Fruit fly (Drosophila melanogaster): Measurements from ENCODE around the gene Sfp36F.

The Sfp36F gene

dm6 chr2L:18327592-18328078 is 35.3 kb downstream of the Sfp36F start (continued):
- TF ChIP-seq Dfd (GFP tag; optimal IDR thresholded peaks at IDR 0.05) = no peak

dm6 chr2L:18328737-18329136 is 36.4 kb downstream of the Sfp36F start:
- TF ChIP-seq ey (GFP tag; optimal IDR thresholded peaks at IDR 0.05) (peak; percentile 13), fru (GFP tag; optimal IDR thresholded peaks at IDR 0.05) (peak; percentile 30), dl (GFP tag; optimal IDR thresholded peaks at IDR 0.05; ENCODE audit: insufficient read depth in 1 of 2, partially characterized antibody in 2 of 2) (no peak), woc (GFP tag; optimal IDR thresholded peaks at IDR 0.05) (no peak), sv (GFP tag; optimal IDR thresholded peaks at IDR 0.05) (no peak), GATAd (GFP tag; optimal IDR thresholded peaks at IDR 0.05) (no peak), br (GFP tag; optimal IDR thresholded peaks at IDR 0.05) (peak; percentile 2), foxo (GFP tag; optimal IDR thresholded peaks at IDR 0.05) (peak in 1 of 2 experiments; percentile 35), N (GFP tag; optimal IDR thresholded peaks at IDR 0.05) (no peak), rgr (GFP tag; optimal IDR thresholded peaks at IDR 0.05) (peak; percentile 11)

- no peak for TF ChIP-seq fru (GFP tag; optimal IDR thresholded peaks at IDR 0.05)
- no peak for TF ChIP-seq sage (GFP tag; optimal IDR thresholded peaks at IDR 0.05)
- no peak for TF ChIP-seq N (GFP tag; optimal IDR thresholded peaks at IDR 0.05)
- TF ChIP-seq Sp1 (GFP tag; optimal IDR thresholded peaks at IDR 0.05) = no peak
- TF ChIP-seq Dif (GFP tag; optimal IDR thresholded peaks at IDR 0.05; ENCODE audit: partially characterized antibody) = no peak
- TF ChIP-seq brk (GFP tag; optimal IDR thresholded peaks at IDR 0.05) = no peak
- TF ChIP-seq CG32264 (GFP tag; optimal IDR thresholded peaks at IDR 0.05) = no peak
- no peak for TF ChIP-seq HLH106 (tag; optimal IDR thresholded peaks at IDR 0.05)
These were observed 39.3 kb downstream of the Sfp36F start for dm6 chr2L:18331612-18332011.

dm6 chr2L:18333831-18334437 is 41.6 kb downstream of the Sfp36F start:
- TF ChIP-seq brk (GFP tag; optimal IDR thresholded peaks at IDR 0.05) = no peak

- TF ChIP-seq sv (GFP tag; optimal IDR thresholded peaks at IDR 0.05) (no peak), jim (GFP tag; optimal IDR thresholded peaks at IDR 0.05) (no peak), dl (GFP tag; optimal IDR thresholded peaks at IDR 0.05; ENCODE audit: insufficient read depth in 1 of 2, partially characterized antibody in 2 of 2) (no peak), tai (GFP tag; optimal IDR thresholded peaks at IDR 0.05) (no peak), psq (GFP tag; optimal IDR thresholded peaks at IDR 0.05) (no peak), Jra (GFP tag; optimal IDR thresholded peaks at IDR 0.05) (no peak)
These were observed 43.3 kb downstream of the Sfp36F start for dm6 chr2L:18335641-18336040.

- TF ChIP-seq foxo (GFP tag; optimal IDR thresholded peaks at IDR 0.05) (no peak), Hr83 (GFP tag; optimal IDR thresholded peaks at IDR 0.05; ENCODE audit: poor library complexity, severe bottlenecking) (no peak), dl (GFP tag; optimal IDR thresholded peaks at IDR 0.05; ENCODE audit: insufficient read depth in 1 of 2, partially characterized antibody in 2 of 2) (no peak), usp (GFP tag; optimal IDR thresholded peaks at IDR 0.05) (no peak), HLH106 (tag; optimal IDR thresholded peaks at IDR 0.05) (no peak), jim (GFP tag; optimal IDR thresholded peaks at IDR 0.05) (no peak), tai (GFP tag; optimal IDR thresholded peaks at IDR 0.05) (no peak), rgr (GFP tag; optimal IDR thresholded peaks at IDR 0.05) (no peak), psq (GFP tag; optimal IDR thresholded peaks at IDR 0.05) (no peak), h (GFP tag; optimal IDR thresholded peaks at IDR 0.05) (no peak), Abd-B (GFP tag; optimal IDR thresholded peaks at IDR 0.05) (no peak), woc (GFP tag; optimal IDR thresholded peaks at IDR 0.05) (no peak), sv (GFP tag; optimal IDR thresholded peaks at IDR 0.05) (no peak), Rel (GFP tag; optimal IDR thresholded peaks at IDR 0.05) (no peak), Rel (tag; optimal IDR thresholded peaks at IDR 0.05) (no peak), N (GFP tag; optimal IDR thresholded peaks at IDR 0.05) (no peak), Dif (GFP tag; optimal IDR thresholded peaks at IDR 0.05; ENCODE audit: partially characterized antibody) (no peak), pan (optimal IDR thresholded peaks at IDR 0.05) (no peak), Hr78 (GFP tag; optimal IDR thresholded peaks at IDR 0.05) (no peak), CG32264 (GFP tag; optimal IDR thresholded peaks at IDR 0.05) (no peak), sage (GFP tag; optimal IDR thresholded peaks at IDR 0.05) (no peak)
These were observed 44.2 kb downstream of the Sfp36F start for dm6 chr2L:18336531-18336930.

Measured in whole organism, wandering third instar larva.